Worm (Caenorhabditis elegans) whole organism, late embryonic: ENCODE measurements around the gene sgo-1.
A peak's percentile ranks its signal among the peaks of the same experiment; 100 is the strongest.

Experiments used
- F13H6.1 ChIP-seq: sonication (generic microtip); optimal IDR thresholded peaks from 2 replicates; lab custom pipeline; 2016; ENCODE audit warnings: missing genetic modification characterization, missing compliant biosample characterization
- T23F11.4 ChIP-seq: fragments of 200-800 bp; sonication (Bioruptor generic); optimal IDR thresholded peaks from 2 replicates; lab custom pipeline; 2018; ENCODE audit warnings: mild to moderate bottlenecking, missing genetic modification characterization, missing compliant biosample characterization
- Y22D7AL.16 ChIP-seq: sonication (generic microtip); optimal IDR thresholded peaks from 2 replicates; lab custom pipeline; 2016; ENCODE audit warnings: missing genetic modification characterization, missing compliant biosample characterization
- ceh-18 ChIP-seq: sonication (generic microtip); optimal IDR thresholded peaks from 2 replicates; lab custom pipeline; 2016; ENCODE audit warnings: missing genetic modification characterization, missing compliant biosample characterization
- ceh-19 ChIP-seq: fragments of 200-800 bp; sonication (Bioruptor generic); optimal IDR thresholded peaks from 2 replicates; lab custom pipeline; 2018; ENCODE audit warnings: mild to moderate bottlenecking, missing genetic modification characterization, missing compliant biosample characterization
- ceh-2 ChIP-seq: sonication (generic microtip); optimal IDR thresholded peaks from 2 replicates; lab custom pipeline; 2016; ENCODE audit warnings: missing genotype, missing genetic modification characterization, missing compliant biosample characterization
- ceh-24 ChIP-seq: sonication (generic microtip); optimal IDR thresholded peaks from 2 replicates; lab custom pipeline; 2016; ENCODE audit warnings: mild to moderate bottlenecking, missing genetic modification characterization, missing compliant biosample characterization
- ceh-48 ChIP-seq: sonication (generic microtip); optimal IDR thresholded peaks from 2 replicates; lab custom pipeline; 2016; ENCODE audit warnings: missing genetic modification characterization, inconsistent platforms, missing compliant biosample characterization
- dmd-4 ChIP-seq: sonication (generic microtip); optimal IDR thresholded peaks from 2 replicates; lab custom pipeline; 2016; ENCODE audit warnings: borderline replicate concordance, missing genetic modification characterization, missing compliant biosample characterization
- elt-2 ChIP-seq: sonication (generic microtip); optimal IDR thresholded peaks from 2 replicates; lab custom pipeline; 2016; ENCODE audit warnings: missing genetic modification reagents, missing genetic modification characterization, missing compliant biosample characterization
- fkh-10 ChIP-seq: fragments of 150-350 bp; optimal IDR thresholded peaks from 2 replicates; lab custom pipeline; 2014; ENCODE audit warnings: missing biosample characterization, missing genetic modification reagents, missing genetic modification characterization
- hlh-13 ChIP-seq: fragments of 200-800 bp; sonication (Bioruptor generic); optimal IDR thresholded peaks from 2 replicates; lab custom pipeline; 2018; ENCODE audit warnings: mild to moderate bottlenecking, missing genetic modification characterization, missing compliant biosample characterization
- hlh-6 ChIP-seq: sonication (generic microtip); optimal IDR thresholded peaks from 2 replicates; lab custom pipeline; 2016; ENCODE audit warnings: missing genotype, missing genetic modification characterization, missing compliant biosample characterization
- mec-3 ChIP-seq: sonication (generic microtip); optimal IDR thresholded peaks from 2 replicates; lab custom pipeline; 2016; ENCODE audit warnings: borderline replicate concordance, missing genetic modification characterization, missing compliant biosample characterization
- odd-2 ChIP-seq: sonication (generic microtip); optimal IDR thresholded peaks from 2 replicates; lab custom pipeline; 2017; ENCODE audit warnings: antibody characterized with exemption, mild to moderate bottlenecking, missing genetic modification characterization, missing compliant biosample characterization
- pros-1 ChIP-seq: fragments of 150-350 bp; optimal IDR thresholded peaks from 2 replicates; lab custom pipeline; 2014; ENCODE audit warnings: missing biosample characterization, missing genetic modification reagents, missing genetic modification characterization
- sox-2 ChIP-seq: fragments of 200-800 bp; sonication (Bioruptor generic); IDR thresholded peaks from 2 replicates; pipeline ENCODE4 v1.3.6; 2022; ENCODE audit warnings: missing genetic modification reagents, missing genetic modification characterization, missing compliant biosample characterization
- syd-9 ChIP-seq: sonication (generic microtip); optimal IDR thresholded peaks from 2 replicates; lab custom pipeline; 2016; ENCODE audit warnings: mild to moderate bottlenecking, missing genetic modification characterization, moderate library complexity, missing compliant biosample characterization
- tbx-7 ChIP-seq: sonication (generic microtip); optimal IDR thresholded peaks from 2 replicates; lab custom pipeline; 2016; ENCODE audit warnings: missing genotype, missing genetic modification characterization, missing compliant biosample characterization
- unc-3 ChIP-seq, 2 experiments: fragments of 200-800 bp in 1 of 2; sonication (Bioruptor generic) in 1 of 2; sonication (generic microtip) in 1 of 2; conservative IDR thresholded peaks in 1 of 2; optimal IDR thresholded peaks in 1 of 2; 2 replicates each; pipeline versions ENCODE4 v1.3.6 to Lab custom; 2016 to 2022; ENCODE audit warnings: missing compliant biosample characterization in 2 of 2, missing genetic modification characterization in 2 of 2, missing genetic modification reagents in 1 of 2
- unc-42 ChIP-seq: sonication (generic microtip); optimal IDR thresholded peaks from 2 replicates; lab custom pipeline; 2016; ENCODE audit warnings: missing genotype, missing genetic modification characterization, missing compliant biosample characterization
- unc-55 ChIP-seq: sonication (generic microtip); optimal IDR thresholded peaks from 2 replicates; lab custom pipeline; 2017; ENCODE audit warnings: missing biosample characterization, missing genetic modification reagents, missing genetic modification characterization

sgo-1 gene

ce11 chrIV:7754114-7754513 lies 42.2 kb downstream of the sgo-1 start:
- TF ChIP-seq mec-3 (tag; lab: Kevin White, UChicago) (peak; percentile 56), F13H6.1 (tag; lab: Kevin White, UChicago) (no peak), Y22D7AL.16 (no peak)
- TF ChIP-seq, all 69 proteins: peak for 1

- TF ChIP-seq syd-9 (tag; lab: Kevin White, UChicago) (no peak), ceh-19 (GFP tag; lab: Kevin White, UChicago) (no peak), pros-1 (tag; lab: Kevin White, UChicago) (no peak), T23F11.4 (no peak), ceh-48 (no peak), unc-42 (no peak)
Observed at ce11 chrIV:7753108-7753507, 43.2 kb downstream of the sgo-1 start, which contains the start of gene col-14. TSS of gene col-14 (plus strand) at chrIV:7753408.

- no peak for TF ChIP-seq syd-9 (tag; lab: Kevin White, UChicago)
- no peak for TF ChIP-seq F13H6.1 (tag; lab: Kevin White, UChicago)
- TF ChIP-seq unc-3 (GFP tag; conservative IDR thresholded peaks at IDR 0.05; lab: Robert Waterston, UW) = no peak
- no peak for TF ChIP-seq unc-3 (tag; optimal IDR thresholded peaks at IDR 0.05; lab: Kevin White, UChicago)
- TF ChIP-seq ceh-2 (tag; lab: Kevin White, UChicago) = no peak
- TF ChIP-seq hlh-6 = no peak
- no peak for TF ChIP-seq dmd-4 (tag; lab: Kevin White, UChicago)
- TF ChIP-seq ceh-24 (tag; lab: Kevin White, UChicago) = no peak
- TF ChIP-seq unc-55 (GFP tag; lab: Kevin White, UChicago) = no peak
- no peak for TF ChIP-seq T23F11.4
- TF ChIP-seq ceh-18 (tag; lab: Kevin White, UChicago) = no peak
- TF ChIP-seq elt-2 (tag; lab: Kevin White, UChicago) = no peak
- no peak for TF ChIP-seq fkh-10 (GFP tag; lab: Kevin White, UChicago)
- TF ChIP-seq pros-1 (tag; lab: Kevin White, UChicago) = no peak
- no peak for TF ChIP-seq ceh-48
- no peak for TF ChIP-seq tbx-7 (tag; lab: Kevin White, UChicago)
- TF ChIP-seq odd-2 (tag; lab: Kevin White, UChicago) = no peak
- no peak for TF ChIP-seq sox-2
- no peak for TF ChIP-seq hlh-13 (GFP tag; lab: Kevin White, UChicago)
Observed at ce11 chrIV:7747838-7748237, 48.4 kb downstream of the sgo-1 start, which contains the start of gene klo-1. TSS of gene klo-1 (minus strand) at chrIV:7748225.
